Fruit fly (Drosophila melanogaster): ENCODE data around the gene lilli.

- no peak for TF ChIP-seq cic (GFP tag; optimal IDR thresholded peaks at IDR 0.05)
- TF ChIP-seq CG12768 (GFP tag; optimal IDR thresholded peaks at IDR 0.05), result no peak
- TF ChIP-seq CG7045 (GFP tag; optimal IDR thresholded peaks at IDR 0.05), result no peak
- TF ChIP-seq CG11617 (GFP tag; optimal IDR thresholded peaks at IDR 0.05), result no peak
- no peak for TF ChIP-seq cnc (optimal IDR thresholded peaks at IDR 0.05)
- TF ChIP-seq ovo (GFP tag; optimal IDR thresholded peaks at IDR 0.05), result no peak
- no peak for TF ChIP-seq tj (GFP tag; optimal IDR thresholded peaks at IDR 0.05)
- TF ChIP-seq CG1620 (GFP tag; optimal IDR thresholded peaks at IDR 0.05), result no peak
- TF ChIP-seq CG14711 (tag; optimal IDR thresholded peaks at IDR 0.05), result no peak
- no peak for TF ChIP-seq CG7101 (tag; optimal IDR thresholded peaks at IDR 0.05)
Observed at dm6 chr2L:2954472-2954871, 68.7 kb downstream of the lilli start, which contains the start of gene Rbp9.
